Worm (Caenorhabditis elegans): ENCODE data around the gene mrps-22.

mrps-22 gene

DNA sequence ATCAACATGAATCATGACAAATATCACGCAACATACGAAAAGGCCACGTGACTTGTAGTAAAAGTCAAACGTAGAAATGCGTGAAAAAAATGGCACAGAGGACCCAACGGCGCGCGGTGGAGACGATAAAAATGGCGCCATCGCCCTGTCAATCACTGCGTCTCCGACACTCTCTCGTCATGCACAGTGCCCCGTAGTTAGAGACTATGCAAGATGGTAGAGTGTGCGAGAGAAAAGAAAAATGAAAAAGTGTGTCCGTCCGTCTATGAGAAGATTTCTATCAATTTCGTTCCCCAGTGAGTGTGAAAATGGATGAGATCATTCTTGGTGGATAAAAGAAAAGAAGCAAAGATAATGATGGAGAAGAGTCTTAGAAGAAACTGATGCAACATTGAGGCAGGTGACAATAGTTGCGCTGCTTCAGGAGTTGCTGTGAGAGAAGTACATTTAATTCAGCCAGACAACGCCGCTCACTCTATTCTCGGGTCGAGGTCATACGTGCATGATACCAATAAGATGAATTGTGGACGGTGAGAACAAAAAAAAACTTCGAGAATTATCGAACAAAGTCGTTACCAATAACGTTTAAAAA is 26.8 kb upstream of the mrps-22 start:
- peak; percentile 72 for TF ChIP-seq nhr-80 (tag; optimal IDR thresholded peaks at IDR 0.05)
- TF ChIP-seq attf-5 (GFP tag; optimal IDR thresholded peaks at IDR 0.05), result peak; percentile 36
- peak; percentile 7; the same call in 1 of the 2 replicates for TF ChIP-seq F33H1.4 (GFP tag; IDR thresholded peaks at IDR 0.05)
- peak; percentile 80 for TF ChIP-seq ets-4 (GFP tag; optimal IDR thresholded peaks at IDR 0.05)
- no peak for TF ChIP-seq bed-1 (GFP tag; IDR thresholded peaks at IDR 0.05)
- peak; percentile 53 for TF ChIP-seq mcd-1 (GFP tag; IDR thresholded peaks at IDR 0.05)
- TF ChIP-seq F37B4.10 (GFP tag; IDR thresholded peaks at IDR 0.05), result no peak
- no peak for TF ChIP-seq rpc-1 (optimal IDR thresholded peaks at IDR 0.05)
- no peak for TF ChIP-seq rpc-1 (tag; optimal IDR thresholded peaks at IDR 0.05)
- TF ChIP-seq snpc-1.1 (tag; optimal IDR thresholded peaks at IDR 0.05; ENCODE audit: insufficient read depth), result no peak
- TF ChIP-seq ztf-22 (GFP tag; optimal IDR thresholded peaks at IDR 0.05), result no peak
- peak; percentile 7 for TF ChIP-seq lin-54 (GFP tag; optimal IDR thresholded peaks at IDR 0.05)
- TF ChIP-seq ekl-4 (GFP tag; IDR thresholded peaks at IDR 0.05), result peak; percentile 35; the same call in 1 of the 2 replicates
- no peak for TF ChIP-seq nhr-27 (tag; optimal IDR thresholded peaks at IDR 0.05)
- TF ChIP-seq hmg-20 (GFP tag; IDR thresholded peaks at IDR 0.05), result no peak
- TF ChIP-seq Y53F4B.3 (GFP tag; IDR thresholded peaks at IDR 0.05), result no peak
- TF ChIP-seq tbp1 (GFP tag; optimal IDR thresholded peaks at IDR 0.05), result peak; percentile 55
- TF ChIP-seq nfya-2 (GFP tag; IDR thresholded peaks at IDR 0.05), result no peak
- no peak for TF ChIP-seq ceh-100 (GFP tag; IDR thresholded peaks at IDR 0.05)
- TF ChIP-seq aptf-2 (GFP tag; conservative IDR thresholded peaks at IDR 0.05), result 0 out of 2 replicates have a peak, but pooled peaks have one; percentile 38
- TF ChIP-seq ceh-58 (GFP tag; IDR thresholded peaks at IDR 0.05), result no peak
- TF ChIP-seq sdz-38 (tag; optimal IDR thresholded peaks at IDR 0.05), result no peak
- TF ChIP-seq F23B12.7 (tag; optimal IDR thresholded peaks at IDR 0.05; ENCODE audit: insufficient read depth), result no peak
- no peak for TF ChIP-seq nhr-179 (tag; optimal IDR thresholded peaks at IDR 0.05)
- no peak for TF ChIP-seq ccch-3 (GFP tag; optimal IDR thresholded peaks at IDR 0.05)
- TF ChIP-seq Y95B8A.8 (GFP tag; IDR thresholded peaks at IDR 0.05), result 0 out of 2 replicates have a peak, but pooled peaks have one; percentile 36
- TF ChIP-seq attf-3 (GFP tag; conservative IDR thresholded peaks at IDR 0.05), result no peak
- peak; percentile 67; the same call in 1 of the 2 replicates for TF ChIP-seq nfyb-1 (GFP tag; IDR thresholded peaks at IDR 0.05)
- no peak for TF ChIP-seq ztf-28 (GFP tag; IDR thresholded peaks at IDR 0.05)
- no peak for TF ChIP-seq lin-35 (GFP tag; optimal IDR thresholded peaks at IDR 0.05)
- peak in 1 of 2 experiments; percentile 19 for TF ChIP-seq let-607 (tag; optimal IDR thresholded peaks at IDR 0.05)
- TF ChIP-seq die-1 (tag; optimal IDR thresholded peaks at IDR 0.05), result no peak
- peak; percentile 15; the same call in 1 of the 2 replicates for TF ChIP-seq lir-1 (GFP tag; conservative IDR thresholded peaks at IDR 0.05)
- TF ChIP-seq madf-6 (GFP tag; IDR thresholded peaks at IDR 0.05), result no peak
- no peak for TF ChIP-seq B0019.2 (GFP tag; conservative IDR thresholded peaks at IDR 0.05)
- no peak for TF ChIP-seq ceh-40 (GFP tag; IDR thresholded peaks at IDR 0.05)
- no peak for TF ChIP-seq F52B5.7 (tag; optimal IDR thresholded peaks at IDR 0.05)
- no peak for TF ChIP-seq attf-6 (GFP tag; IDR thresholded peaks at IDR 0.05)
- TF ChIP-seq dox-1 (GFP tag; IDR thresholded peaks at IDR 0.05), result peak; percentile 72; the same call in 1 of the 2 replicates
- no peak for TF ChIP-seq F39B2.1 (GFP tag; IDR thresholded peaks at IDR 0.05)
- TF ChIP-seq madf-8 (GFP tag; conservative IDR thresholded peaks at IDR 0.05), result no peak
- no peak for TF ChIP-seq fkh-3 (tag; optimal IDR thresholded peaks at IDR 0.05)
- TF ChIP-seq ceh-91 (GFP tag; IDR thresholded peaks at IDR 0.05), result no peak
- no peak for TF ChIP-seq F22D6.2 (tag; optimal IDR thresholded peaks at IDR 0.05)
- no peak for TF ChIP-seq snpc-4 (GFP tag; optimal IDR thresholded peaks at IDR 0.05)
- TF ChIP-seq snpc-4 (tag; optimal IDR thresholded peaks at IDR 0.05), result peak in 2 of 4 experiments; percentile 36 to 68
- peak; percentile 51 for TF ChIP-seq pha-4 (tag; optimal IDR thresholded peaks at IDR 0.05)
- TF ChIP-seq mxl-1 (tag; optimal IDR thresholded peaks at IDR 0.05), result no peak
- no peak for TF ChIP-seq hlh-12 (tag; optimal IDR thresholded peaks at IDR 0.05)

Data from whole organism, young adult.